Fruit fly (Drosophila melanogaster) whole organism, embryonic: ENCODE measurements around the gene 14-3-3epsilon.

Experiments used
- Antp ChIP-seq: fragments of 200-800 bp; sonication (Bioruptor generic); optimal IDR thresholded peaks from 3 replicates; lab custom pipeline; 2016; ENCODE audit warnings: missing biosample characterization, missing genetic modification characterization
- Asciz ChIP-seq: fragments of 200-800 bp; sonication (Bioruptor generic); optimal IDR thresholded peaks from 2 replicates; lab custom pipeline; 2017; ENCODE audit warnings: missing biosample characterization, mild to moderate bottlenecking, missing genetic modification characterization, missing genetic modification reagents
- Awh ChIP-seq: fragments of 200-800 bp; sonication (Bioruptor generic); IDR thresholded peaks from 2 replicates; pipeline ENCODE4, ENCODE4 v1.3.6; 2022; ENCODE audit warnings: missing biosample characterization, missing genetic modification characterization
- C15 ChIP-seq: fragments of 200-800 bp; sonication (Bioruptor generic); IDR thresholded peaks from 3 replicates; pipeline ENCODE4 v1.3.6; 2022; ENCODE audit warnings: missing biosample characterization, missing genetic modification characterization
- CG10274 ChIP-seq: fragments of 200-800 bp; sonication (Bioruptor generic); optimal IDR thresholded peaks from 3 replicates; lab custom pipeline; 2017; ENCODE audit warnings: missing biosample characterization, mild to moderate bottlenecking, missing genetic modification characterization
- CG10462 ChIP-seq: fragments of 200-800 bp; sonication (Bioruptor generic); optimal IDR thresholded peaks from 2 replicates; lab custom pipeline; 2016; ENCODE audit warnings: missing biosample characterization, missing genetic modification characterization
- CG10654 ChIP-seq: fragments of 200-800 bp; sonication (Bioruptor generic); optimal IDR thresholded peaks from 2 replicates; lab custom pipeline; 2016; ENCODE audit warnings: missing biosample characterization, missing genetic modification characterization
- CG12659 ChIP-seq: fragments of 200-800 bp; sonication (Bioruptor generic); optimal IDR thresholded peaks from 3 replicates; lab custom pipeline; 2017; ENCODE audit warnings: mild to moderate bottlenecking, missing biosample characterization, missing genetic modification reagents, missing genetic modification characterization
- CG13287 ChIP-seq: fragments of 200-800 bp; sonication (Bioruptor generic); IDR thresholded peaks from 2 replicates; pipeline ENCODE4 v1.3.6; 2022; ENCODE audit warnings: missing biosample characterization, missing genetic modification characterization; ENCODE audit not compliant: partially characterized antibody
- CG14441 ChIP-seq: fragments of 200-800 bp; sonication (Bioruptor generic); IDR thresholded peaks from 2 replicates; pipeline ENCODE4 v1.3.6; 2022; ENCODE audit warnings: missing biosample characterization, missing genetic modification characterization
- CG15479 ChIP-seq: fragments of 200-800 bp; sonication (Bioruptor generic); optimal IDR thresholded peaks from 3 replicates; lab custom pipeline; 2019; ENCODE audit warnings: missing biosample characterization, mild to moderate bottlenecking, missing genetic modification characterization, moderate library complexity
- CG15514 ChIP-seq: fragments of 200-800 bp; sonication (Bioruptor generic); optimal IDR thresholded peaks from 3 replicates; lab custom pipeline; 2017; ENCODE audit warnings: missing biosample characterization, missing genetic modification characterization, mild to moderate bottlenecking, moderate library complexity, missing genetic modification reagents
- CG15601 ChIP-seq: fragments of 200-800 bp; sonication (Bioruptor generic); optimal IDR thresholded peaks from 3 replicates; lab custom pipeline; 2019; ENCODE audit warnings: missing biosample characterization, mild to moderate bottlenecking, missing genetic modification characterization, moderate library complexity
- CG16813 ChIP-seq: fragments of 200-800 bp; sonication (Bioruptor generic); IDR thresholded peaks from 3 replicates; pipeline ENCODE4 v1.3.6; 2022; ENCODE audit warnings: missing biosample characterization, missing genetic modification characterization; ENCODE audit not compliant: partially characterized antibody
- CG17328 ChIP-seq: fragments of 200-800 bp; sonication (Bioruptor generic); IDR thresholded peaks from 2 replicates; pipeline ENCODE4 v1.3.6; 2022; ENCODE audit warnings: missing biosample characterization, missing genetic modification characterization
- CG3065 ChIP-seq: fragments of 200-800 bp; sonication (Bioruptor generic); optimal IDR thresholded peaks from 2 replicates; lab custom pipeline; 2016; ENCODE audit warnings: missing biosample characterization, missing genetic modification characterization
- CG3163 ChIP-seq: fragments of 200-800 bp; sonication (Bioruptor generic); optimal IDR thresholded peaks from 3 replicates; lab custom pipeline; 2016; ENCODE audit warnings: missing biosample characterization, missing genetic modification characterization
- CG3847 ChIP-seq: fragments of 200-800 bp; sonication (Bioruptor generic); IDR thresholded peaks from 2 replicates; pipeline ENCODE4 v1.3.6; 2022; ENCODE audit warnings: missing biosample characterization, missing genetic modification characterization
- CG4404 ChIP-seq: fragments of 200-800 bp; sonication (Bioruptor generic); IDR thresholded peaks from 2 replicates; pipeline ENCODE4 v1.3.6; 2022; ENCODE audit warnings: missing biosample characterization, missing genetic modification characterization
- CG8388 ChIP-seq: fragments of 200-800 bp; sonication (Bioruptor generic); optimal IDR thresholded peaks from 2 replicates; lab custom pipeline; 2019; ENCODE audit warnings: missing biosample characterization, mild to moderate bottlenecking, missing genetic modification characterization, moderate library complexity
- Dref ChIP-seq: fragments of 200-800 bp; sonication (Bioruptor generic); IDR thresholded peaks from 2 replicates; pipeline ENCODE4 v1.3.6; 2022; ENCODE audit warnings: missing biosample characterization, missing genetic modification characterization
- E2f2 ChIP-seq: fragments of 200-800 bp; sonication (Bioruptor generic); IDR thresholded peaks from 2 replicates; pipeline ENCODE4 v1.3.6; 2022; ENCODE audit warnings: missing biosample characterization, missing genetic modification characterization
- Gug ChIP-seq: fragments of 200-800 bp; sonication (Bioruptor generic); IDR thresholded peaks from 4 replicates; pipeline ENCODE4 v1.3.6; 2022; ENCODE audit warnings: missing biosample characterization, missing genetic modification characterization
- HLH54F ChIP-seq: fragments of 200-800 bp; sonication (Bioruptor generic); optimal IDR thresholded peaks from 3 replicates; lab custom pipeline; 2016; ENCODE audit warnings: missing biosample characterization, missing genetic modification characterization
- Hmx ChIP-seq: fragments of 200-800 bp; sonication (Bioruptor generic); optimal IDR thresholded peaks from 2 replicates; lab custom pipeline; 2016; ENCODE audit warnings: missing biosample characterization, missing genetic modification characterization
- MBD-R2 ChIP-seq: fragments of 200-800 bp; sonication (Bioruptor generic); IDR thresholded peaks from 2 replicates; pipeline ENCODE4 v1.3.6; 2022; ENCODE audit warnings: missing biosample characterization, missing genetic modification characterization
- Med ChIP-seq: fragments of 200-800 bp; sonication (Bioruptor generic); peaks from one replicate; lab custom pipeline; 2016; ENCODE audit warnings: missing biosample characterization, missing genetic modification characterization, mild to moderate bottlenecking, inconsistent platforms, moderate library complexity
- NC2α ChIP-seq: fragments of 200-800 bp; sonication (Bioruptor generic); optimal IDR thresholded peaks from 2 replicates; lab custom pipeline; 2016; ENCODE audit warnings: missing biosample characterization, missing genetic modification characterization
- NC2β ChIP-seq: fragments of 200-800 bp; sonication (Bioruptor generic); optimal IDR thresholded peaks from 2 replicates; lab custom pipeline; 2016; ENCODE audit warnings: missing biosample characterization, missing genetic modification characterization
- Scr ChIP-seq: fragments of 200-800 bp; sonication (Bioruptor generic); IDR thresholded peaks from 2 replicates; pipeline ENCODE4 v1.3.6; 2022; ENCODE audit warnings: missing biosample characterization, missing genetic modification characterization; ENCODE audit not compliant: partially characterized antibody
- Sox100B ChIP-seq: fragments of 200-800 bp; sonication (Bioruptor generic); optimal IDR thresholded peaks from 3 replicates; lab custom pipeline; 2018; ENCODE audit warnings: missing biosample characterization, mild to moderate bottlenecking, missing genetic modification characterization
- TFAM ChIP-seq: fragments of 200-800 bp; sonication (Bioruptor generic); optimal IDR thresholded peaks from 2 replicates; lab custom pipeline; 2017; ENCODE audit warnings: missing biosample characterization, missing genetic modification characterization, inconsistent platforms
- YL-1 ChIP-seq: fragments of 200-800 bp; sonication (Bioruptor generic); optimal IDR thresholded peaks from 3 replicates; lab custom pipeline; 2017; ENCODE audit warnings: missing biosample characterization, mild to moderate bottlenecking, missing genetic modification characterization
- az2 ChIP-seq: fragments of 200-800 bp; sonication (Bioruptor generic); optimal IDR thresholded peaks from 3 replicates; lab custom pipeline; 2016; ENCODE audit warnings: missing biosample characterization, missing genetic modification characterization
- bigmax ChIP-seq: fragments of 200-800 bp; sonication (Bioruptor generic); optimal IDR thresholded peaks from 2 replicates; lab custom pipeline; 2018; ENCODE audit warnings: missing biosample characterization, mild to moderate bottlenecking, missing genetic modification characterization
- caup ChIP-seq: fragments of 200-800 bp; sonication (Bioruptor generic); optimal IDR thresholded peaks from 3 replicates; lab custom pipeline; 2017; ENCODE audit warnings: missing biosample characterization, mild to moderate bottlenecking, missing genetic modification characterization, moderate library complexity; ENCODE audit not compliant: severe bottlenecking
- eyg ChIP-seq: fragments of 200-800 bp; sonication (Bioruptor generic); optimal IDR thresholded peaks from 3 replicates; lab custom pipeline; 2016; ENCODE audit warnings: missing biosample characterization, missing genetic modification characterization
- gcm ChIP-seq: fragments of 200-800 bp; sonication (Bioruptor generic); optimal IDR thresholded peaks from 2 replicates; lab custom pipeline; 2019; ENCODE audit warnings: missing biosample characterization, mild to moderate bottlenecking, missing genetic modification characterization, moderate library complexity
- gfzf ChIP-seq: fragments of 200-800 bp; sonication (Bioruptor generic); optimal IDR thresholded peaks from 2 replicates; lab custom pipeline; 2016; ENCODE audit warnings: missing biosample characterization, mild to moderate bottlenecking, missing genetic modification characterization, moderate library complexity
- nerfin-2 ChIP-seq: fragments of 200-800 bp; sonication (Bioruptor generic); IDR thresholded peaks from 2 replicates; pipeline ENCODE4 v1.3.6; 2022; ENCODE audit warnings: missing biosample characterization, missing genetic modification characterization; ENCODE audit not compliant: partially characterized antibody
- otp ChIP-seq: fragments of 200-800 bp; sonication (Bioruptor generic); IDR thresholded peaks from 3 replicates; pipeline ENCODE4, ENCODE4 v1.3.6; 2022; ENCODE audit warnings: missing biosample characterization, missing genetic modification characterization
- pan ChIP-seq, 4 experiments: fragments of >200 bp in 3 of 4; fragments of 200-800 bp in 1 of 4; sonication (Bioruptor generic) in 1 of 4; optimal IDR thresholded peaks in 3 of 4; IDR thresholded peaks in 1 of 4; 2 replicates each; pipeline versions ENCODE4 v1.3.6 to Lab custom; 2017 to 2022; ENCODE audit warnings: missing biosample characterization in 2 of 4, missing genetic modification characterization in 2 of 4, mixed read lengths in 1 of 4
- pzg ChIP-seq: fragments of 200-800 bp; sonication (Bioruptor generic); optimal IDR thresholded peaks from 3 replicates; lab custom pipeline; 2018; ENCODE audit warnings: missing biosample characterization, mild to moderate bottlenecking, missing genetic modification characterization, moderate library complexity
- salm ChIP-seq: fragments of 200-800 bp; sonication (Bioruptor generic); optimal IDR thresholded peaks from 2 replicates; lab custom pipeline; 2018; ENCODE audit warnings: missing biosample characterization, mild to moderate bottlenecking, missing genetic modification characterization
- slp2 ChIP-seq: fragments of 200-800 bp; sonication (Bioruptor generic); optimal IDR thresholded peaks from 2 replicates; lab custom pipeline; 2016; ENCODE audit warnings: missing biosample characterization, missing genetic modification characterization
- so ChIP-seq: fragments of 200-800 bp; sonication (Bioruptor generic); IDR thresholded peaks from 3 replicates; pipeline ENCODE4 v1.3.6; 2022; ENCODE audit warnings: missing biosample characterization, missing genetic modification characterization
- ssp ChIP-seq: fragments of 200-800 bp; sonication (Bioruptor generic); IDR thresholded peaks from 2 replicates; pipeline ENCODE4 v1.3.6; 2022; ENCODE audit warnings: missing biosample characterization, missing genetic modification characterization
- tio ChIP-seq: fragments of 200-800 bp; sonication (Bioruptor generic); optimal IDR thresholded peaks from 2 replicates; lab custom pipeline; 2017; ENCODE audit warnings: missing biosample characterization, missing genetic modification characterization, inconsistent platforms
- tna ChIP-seq: fragments of 200-800 bp; sonication (Bioruptor generic); IDR thresholded peaks from 2 replicates; pipeline ENCODE4 v1.3.6; 2022; ENCODE audit warnings: missing biosample characterization, missing genetic modification characterization; ENCODE audit not compliant: partially characterized antibody
- wek ChIP-seq: fragments of 200-800 bp; sonication (Bioruptor generic); optimal IDR thresholded peaks from 3 replicates; lab custom pipeline; 2018; ENCODE audit warnings: missing biosample characterization, mild to moderate bottlenecking, missing genetic modification characterization, moderate library complexity

14-3-3epsilon gene

dm6 chr3R:18252578-18252977 lies 10.2 kb downstream of the 14-3-3epsilon start, which contains the start of gene CG12320:
CG12320 (minus strand) TSS chr3R:18252734.
- no peak for TF ChIP-seq CG3163
- no peak for TF ChIP-seq tna (GFP tag; lab: Robert Waterston, UW)
- peak; percentile 33; the same call in 1 of the 2 replicates for TF ChIP-seq nerfin-2
- TF ChIP-seq bigmax (GFP tag; lab: Kevin White, UChicago), result no peak
- TF ChIP-seq az2 (GFP tag; lab: Kevin White, UChicago), result no peak
- no peak for TF ChIP-seq C15
- no peak for TF ChIP-seq Sox100B (GFP tag; lab: Kevin White, UChicago)
- TF ChIP-seq CG8388 (GFP tag; lab: Kevin White, UChicago), result no peak
- no peak for TF ChIP-seq CG10654 (GFP tag; lab: Kevin White, UChicago)
- no peak for TF ChIP-seq eyg (GFP tag; lab: Kevin White, UChicago)
- no peak for TF ChIP-seq salm (tag; lab: Kevin White, UChicago)
- no peak for TF ChIP-seq so (GFP tag; lab: Robert Waterston, UW)
- 0 out of 2 replicates have a peak, but pooled peaks have one; percentile 8 for TF ChIP-seq CG17328 (GFP tag; lab: Robert Waterston, UW)
- TF ChIP-seq TFAM, result no peak
- no peak for TF ChIP-seq pan (optimal IDR thresholded peaks at IDR 0.05; lab: Kevin White, UChicago)
- TF ChIP-seq pan (GFP tag; optimal IDR thresholded peaks at IDR 0.05 in 1 of 2, IDR thresholded peaks at IDR 0.05 in 1 of 2), result no peak
- no peak for TF ChIP-seq slp2
- TF ChIP-seq MBD-R2, result peak; percentile 85
- TF ChIP-seq otp, result no peak
- TF ChIP-seq Hmx (GFP tag; lab: Kevin White, UChicago), result no peak
- TF ChIP-seq Med (GFP tag; lab: Kevin White, UChicago), result peak; percentile 32
- no peak for TF ChIP-seq HLH54F
- peak; percentile 11 for TF ChIP-seq gfzf (GFP tag; lab: Kevin White, UChicago)
- no peak for TF ChIP-seq CG10462 (GFP tag; lab: Kevin White, UChicago)
- TF ChIP-seq Gug, result no peak
- no peak for TF ChIP-seq ssp
- TF ChIP-seq CG15601 (tag; lab: Kevin White, UChicago), result no peak
- no peak for TF ChIP-seq wek (GFP tag; lab: Kevin White, UChicago)
- peak; percentile 42; the same call in 1 of the 2 replicates for TF ChIP-seq CG13287 (GFP tag; lab: Robert Waterston, UW)
- TF ChIP-seq YL-1, result peak; percentile 57
- no peak for TF ChIP-seq tio
- TF ChIP-seq Awh (GFP tag; lab: Robert Waterston, UW), result no peak
- TF ChIP-seq E2f2 (GFP tag; lab: Robert Waterston, UW), result peak; percentile 94
- no peak for TF ChIP-seq Asciz
- TF ChIP-seq CG16813 (GFP tag; lab: Robert Waterston, UW), result 0 out of 3 replicates have a peak, but pooled peaks have one; percentile 17
- TF ChIP-seq CG3065 (GFP tag; lab: Kevin White, UChicago), result no peak
- no peak for TF ChIP-seq Antp (GFP tag; lab: Kevin White, UChicago)
- TF ChIP-seq CG12659 (GFP tag; lab: Kevin White, UChicago), result peak; percentile 5
- TF ChIP-seq pzg (GFP tag; lab: Kevin White, UChicago), result peak; percentile 62
- TF ChIP-seq gcm (GFP tag; lab: Kevin White, UChicago), result peak; percentile 50
- TF ChIP-seq CG3847 (GFP tag; lab: Robert Waterston, UW), result peak; percentile 53; the same call in 1 of the 2 replicates
- TF ChIP-seq NC2α, result no peak
- TF ChIP-seq CG10274 (GFP tag; lab: Kevin White, UChicago), result no peak
- TF ChIP-seq CG4404, result no peak
- TF ChIP-seq caup (GFP tag; lab: Kevin White, UChicago), result no peak
- TF ChIP-seq NC2β (GFP tag; lab: Kevin White, UChicago), result no peak
- no peak for TF ChIP-seq CG15479
- TF ChIP-seq CG14441 (GFP tag; lab: Robert Waterston, UW), result no peak
- TF ChIP-seq Dref (GFP tag; lab: Robert Waterston, UW), result peak; percentile 68
- TF ChIP-seq CG15514 (GFP tag; lab: Kevin White, UChicago), result peak; percentile 70
- TF ChIP-seq Scr (GFP tag; lab: Robert Waterston, UW), result 0 out of 2 replicates have a peak, but pooled peaks have one; percentile 25
